Fruit fly (Drosophila melanogaster) whole organism, wandering third instar larva: ENCODE measurements around the gene FER.

Experiments used
- Abd-B ChIP-seq: fragments of >200 bp; optimal IDR thresholded peaks from 2 replicates; lab custom pipeline; 2017; ENCODE audit warnings: missing biosample characterization, missing genetic modification characterization
- CG32264 ChIP-seq: fragments of 200-800 bp; sonication (Bioruptor generic); optimal IDR thresholded peaks from 2 replicates; lab custom pipeline; 2016; ENCODE audit warnings: missing biosample characterization, missing genetic modification characterization
- CG9705 ChIP-seq: fragments of 200-800 bp; sonication (Bioruptor generic); optimal IDR thresholded peaks from 2 replicates; lab custom pipeline; 2018; ENCODE audit warnings: missing biosample characterization, mild to moderate bottlenecking, missing genetic modification characterization
- CrebA ChIP-seq: fragments of 200-800 bp; sonication (Bioruptor generic); optimal IDR thresholded peaks from 2 replicates; lab custom pipeline; 2016; ENCODE audit warnings: missing biosample characterization, mild to moderate bottlenecking, missing genetic modification characterization, borderline replicate concordance
- Dfd ChIP-seq: fragments of >200 bp; optimal IDR thresholded peaks from 2 replicates; lab custom pipeline; 2017; ENCODE audit warnings: missing biosample characterization, missing genetic modification characterization
- Dif ChIP-seq: fragments of 200-275, 200-300 bp; sonication (Bioruptor generic); optimal IDR thresholded peaks from 2 replicates; lab custom pipeline; 2018; ENCODE audit warnings: missing biosample characterization, missing genetic modification characterization; ENCODE audit not compliant: partially characterized antibody
- GATAd ChIP-seq: sonication (Bioruptor generic); optimal IDR thresholded peaks from 2 replicates; lab custom pipeline; 2016; ENCODE audit warnings: missing biosample characterization, missing genetic modification characterization
- HLH106 ChIP-seq: fragments of 200-800 bp; optimal IDR thresholded peaks from 3 replicates; lab custom pipeline; 2019; ENCODE audit warnings: missing biosample characterization, mild to moderate bottlenecking, missing genetic modification characterization, moderate library complexity
- Hnf4 ChIP-seq: fragments of 200-800 bp; sonication (Bioruptor generic); optimal IDR thresholded peaks from 2 replicates; lab custom pipeline; 2016; ENCODE audit warnings: missing biosample characterization, mild to moderate bottlenecking, missing genetic modification characterization
- Hr78 ChIP-seq: fragments of >200 bp; optimal IDR thresholded peaks from 2 replicates; lab custom pipeline; 2017; ENCODE audit warnings: missing biosample characterization, missing genetic modification characterization
- Hr83 ChIP-seq: fragments of 200-300 bp; sonication (Bioruptor generic); optimal IDR thresholded peaks from 2 replicates; lab custom pipeline; 2016; ENCODE audit warnings: missing biosample characterization, mild to moderate bottlenecking, missing genetic modification characterization, moderate library complexity; ENCODE audit not compliant: poor library complexity, severe bottlenecking
- Jra ChIP-seq: sonication (Bioruptor generic); optimal IDR thresholded peaks from 2 replicates; lab custom pipeline; 2016; ENCODE audit warnings: missing biosample characterization, missing genetic modification characterization
- Mio ChIP-seq: sonication (Bioruptor generic); optimal IDR thresholded peaks from 2 replicates; lab custom pipeline; 2016; ENCODE audit warnings: missing biosample characterization, missing genetic modification characterization
- Myc ChIP-seq: fragments of >200 bp; optimal IDR thresholded peaks from 2 replicates; lab custom pipeline; 2017
- N ChIP-seq: fragments of >200 bp; optimal IDR thresholded peaks from 2 replicates; lab custom pipeline; 2018; ENCODE audit warnings: missing biosample characterization, missing external identifiers, missing genetic modification characterization
- OdsH ChIP-seq: fragments of 200-800 bp; sonication (Bioruptor generic); optimal IDR thresholded peaks from 2 replicates; lab custom pipeline; 2016; ENCODE audit warnings: missing biosample characterization, mild to moderate bottlenecking, missing genetic modification characterization
- Rel ChIP-seq, 2 experiments: fragments of 200-800 bp; sonication (Bioruptor generic) in 1 of 2; optimal IDR thresholded peaks; 2 replicates in 1 of 2; 3 replicates in 1 of 2; lab custom pipeline; 2016 to 2019; ENCODE audit warnings: mild to moderate bottlenecking in 2 of 2, missing biosample characterization in 2 of 2, missing genetic modification characterization in 2 of 2, moderate library complexity in 1 of 2
- Sp1 ChIP-seq: fragments of 200-800 bp; sonication (Bioruptor generic); optimal IDR thresholded peaks from 3 replicates; lab custom pipeline; 2019; ENCODE audit warnings: missing biosample characterization, mild to moderate bottlenecking, missing genetic modification characterization, moderate library complexity
- Vsx2 ChIP-seq: fragments of 200-300, 225-300 bp; sonication (Bioruptor generic); optimal IDR thresholded peaks from 2 replicates; lab custom pipeline; 2018; ENCODE audit warnings: missing biosample characterization, missing genetic modification characterization; ENCODE audit not compliant: partially characterized antibody
- br ChIP-seq: fragments of 200-800 bp; sonication (Bioruptor generic); optimal IDR thresholded peaks from 2 replicates; lab custom pipeline; 2016; ENCODE audit warnings: missing biosample characterization, missing genetic modification characterization
- brk ChIP-seq: fragments of 200-800 bp; sonication (Bioruptor generic); optimal IDR thresholded peaks from 2 replicates; lab custom pipeline; 2016; ENCODE audit warnings: missing biosample characterization, mild to moderate bottlenecking, missing genetic modification characterization
- dl ChIP-seq, 2 experiments: fragments of 175-275, 200-275 bp in 1 of 2; fragments of 200-275 bp in 1 of 2; sonication (Bioruptor generic); optimal IDR thresholded peaks; lab custom pipeline; 2018; ENCODE audit warnings: mild to moderate bottlenecking in 2 of 2, missing biosample characterization in 2 of 2, missing genetic modification characterization in 2 of 2, moderate library complexity in 2 of 2; ENCODE audit not compliant: partially characterized antibody in 2 of 2, insufficient read depth in 1 of 2
- dmrt93B ChIP-seq: fragments of 200-800 bp; sonication (Bioruptor generic); optimal IDR thresholded peaks from 2 replicates; lab custom pipeline; 2018; ENCODE audit warnings: missing biosample characterization, mild to moderate bottlenecking, missing genetic modification characterization
- dsf ChIP-seq: sonication (Bioruptor generic); optimal IDR thresholded peaks from 2 replicates; lab custom pipeline; 2016; ENCODE audit warnings: missing biosample characterization, missing genetic modification characterization, borderline replicate concordance
- ey ChIP-seq: fragments of 200-800 bp; sonication (Bioruptor generic); optimal IDR thresholded peaks from 2 replicates; lab custom pipeline; 2016; ENCODE audit warnings: missing biosample characterization, missing genetic modification characterization
- foxo ChIP-seq, 2 experiments: fragments of 200-800 bp; sonication (Bioruptor generic); optimal IDR thresholded peaks; 2 replicates in 1 of 2; 3 replicates in 1 of 2; lab custom pipeline; 2016 to 2017; ENCODE audit warnings: missing biosample characterization in 2 of 2, missing genetic modification characterization in 2 of 2
- fru ChIP-seq: fragments of 200-800 bp; sonication (Bioruptor generic); optimal IDR thresholded peaks from 3 replicates; lab custom pipeline; 2016; ENCODE audit warnings: missing biosample characterization, mild to moderate bottlenecking, missing genetic modification characterization
- h ChIP-seq: fragments of 200-800 bp; sonication (Bioruptor generic); optimal IDR thresholded peaks from 3 replicates; lab custom pipeline; 2016; ENCODE audit warnings: missing biosample characterization, mild to moderate bottlenecking, missing genetic modification characterization
- jim ChIP-seq: fragments of 175-275, 200-325 bp; sonication (Bioruptor generic); optimal IDR thresholded peaks from 2 replicates; lab custom pipeline; 2016; ENCODE audit warnings: missing biosample characterization, mild to moderate bottlenecking, missing genetic modification characterization
- lola ChIP-seq: fragments of >200 bp; optimal IDR thresholded peaks from 2 replicates; lab custom pipeline; 2017; ENCODE audit warnings: missing biosample characterization, missing genetic modification characterization
- pan ChIP-seq: fragments of >200 bp; optimal IDR thresholded peaks from 2 replicates; lab custom pipeline; 2017
- psq ChIP-seq: fragments of 200-800 bp; sonication (Bioruptor generic); optimal IDR thresholded peaks from 3 replicates; lab custom pipeline; 2017; ENCODE audit warnings: missing biosample characterization, mild to moderate bottlenecking, missing genetic modification characterization, moderate library complexity
- rgr ChIP-seq: fragments of 200-800 bp; sonication (Bioruptor generic); optimal IDR thresholded peaks from 3 replicates; lab custom pipeline; 2016; ENCODE audit warnings: missing biosample characterization, mild to moderate bottlenecking, missing genetic modification characterization
- sage ChIP-seq: fragments of 200-800 bp; sonication (Bioruptor generic); optimal IDR thresholded peaks from 2 replicates; lab custom pipeline; 2016; ENCODE audit warnings: missing biosample characterization, mild to moderate bottlenecking, missing genetic modification characterization
- sv ChIP-seq: fragments of 200-800 bp; sonication (Bioruptor generic); optimal IDR thresholded peaks from 3 replicates; lab custom pipeline; 2016; ENCODE audit warnings: missing biosample characterization, missing genetic modification characterization
- tai ChIP-seq: sonication (Bioruptor generic); optimal IDR thresholded peaks from 2 replicates; lab custom pipeline; 2016; ENCODE audit warnings: missing biosample characterization, missing genetic modification characterization
- usp ChIP-seq: fragments of >200 bp; optimal IDR thresholded peaks from 2 replicates; lab custom pipeline; 2017; ENCODE audit warnings: missing biosample characterization, missing genetic modification characterization
- woc ChIP-seq: sonication (Bioruptor generic); optimal IDR thresholded peaks from 2 replicates; lab custom pipeline; 2016; ENCODE audit warnings: missing biosample characterization, mild to moderate bottlenecking, missing genetic modification characterization

FER gene

dm6 chr3R:9401127-9401603 lies 6.8 kb upstream of the FER start, which contains the start of the genes RpL34b and CG8132:
TSS of gene RpL34b (minus strand) at chr3R:9401226.
TSS of gene CG8132 (plus strand) at chr3R:9401495.
- TF ChIP-seq Myc (lab: Kevin White, UChicago) (peak; percentile 83), br (GFP tag; lab: Kevin White, UChicago) (peak; percentile 96), N (GFP tag; lab: Kevin White, UChicago) (no peak), GATAd (GFP tag; lab: Kevin White, UChicago) (peak; percentile 91), Mio (GFP tag; lab: Kevin White, UChicago) (peak; percentile 87), fru (GFP tag; lab: Kevin White, UChicago) (peak; percentile 95), CG9705 (peak; percentile 97), sage (no peak), ey (GFP tag; lab: Kevin White, UChicago) (peak; percentile 93), Dfd (no peak), Jra (GFP tag; lab: Kevin White, UChicago) (peak; percentile 96), dl (GFP tag; optimal IDR thresholded peaks at IDR 0.05; lab: Kevin White, UChicago; ENCODE audit: insufficient read depth in 1 of 2, partially characterized antibody in 2 of 2) (no peak), sv (GFP tag; lab: Kevin White, UChicago) (peak; percentile 97), psq (GFP tag; lab: Kevin White, UChicago) (peak; percentile 88), HLH106 (tag; lab: Kevin White, UChicago) (peak; percentile 97), tai (GFP tag; lab: Kevin White, UChicago) (no peak), Dif (GFP tag; lab: Kevin White, UChicago) (peak; percentile 17), Rel (GFP tag; optimal IDR thresholded peaks at IDR 0.05; lab: Kevin White, UChicago) (peak; percentile 73), Rel (tag; optimal IDR thresholded peaks at IDR 0.05; lab: Kevin White, UChicago) (peak; percentile 84), lola (no peak), jim (GFP tag; lab: Kevin White, UChicago) (peak; percentile 85), foxo (GFP tag; optimal IDR thresholded peaks at IDR 0.05; lab: Kevin White, UChicago) (peak; percentile 27 to 98), Hr83 (GFP tag; lab: Kevin White, UChicago) (peak; percentile 96), woc (GFP tag; lab: Kevin White, UChicago) (peak; percentile 86), Hnf4 (GFP tag; lab: Kevin White, UChicago) (peak; percentile 97), Hr78 (GFP tag; lab: Kevin White, UChicago) (no peak), rgr (GFP tag; lab: Kevin White, UChicago) (peak; percentile 96), CG32264 (GFP tag; lab: Kevin White, UChicago) (peak; percentile 73), Sp1 (GFP tag; lab: Kevin White, UChicago) (peak; percentile 96), pan (lab: Kevin White, UChicago) (no peak), h (GFP tag; lab: Kevin White, UChicago) (peak; percentile 98), Vsx2 (no peak), usp (GFP tag; lab: Kevin White, UChicago) (no peak), Abd-B (GFP tag; lab: Kevin White, UChicago) (no peak), dmrt93B (peak; percentile 96), OdsH (GFP tag; lab: Kevin White, UChicago) (peak; percentile 93), brk (GFP tag; lab: Kevin White, UChicago) (no peak), CrebA (no peak), dsf (GFP tag; lab: Kevin White, UChicago) (peak; percentile 90)
- TF ChIP-seq, all 38 proteins: peak for 25

dm6 chr3R:9399951-9400392 lies 5.6 kb upstream of the FER start, which contains the start of gene CG34117:
TSS of gene CG34117 (minus strand) at chr3R:9400053.
- TF ChIP-seq sage: peak; percentile 65
- no peak for TF ChIP-seq GATAd (GFP tag; lab: Kevin White, UChicago)
- peak; percentile 75 for TF ChIP-seq Hr83 (GFP tag; lab: Kevin White, UChicago)
- TF ChIP-seq Hnf4 (GFP tag; lab: Kevin White, UChicago): peak; percentile 86
- no peak for TF ChIP-seq dl (GFP tag; optimal IDR thresholded peaks at IDR 0.05; lab: Kevin White, UChicago; ENCODE audit: insufficient read depth in 1 of 2, partially characterized antibody in 2 of 2)
- no peak for TF ChIP-seq Dif (GFP tag; lab: Kevin White, UChicago)
- TF ChIP-seq sv (GFP tag; lab: Kevin White, UChicago): peak; percentile 73
- no peak for TF ChIP-seq CG32264 (GFP tag; lab: Kevin White, UChicago)
- no peak for TF ChIP-seq pan (lab: Kevin White, UChicago)
- TF ChIP-seq Mio (GFP tag; lab: Kevin White, UChicago): no peak
- TF ChIP-seq CG9705: peak; percentile 55
- peak; percentile 81 for TF ChIP-seq h (GFP tag; lab: Kevin White, UChicago)
- TF ChIP-seq Hr78 (GFP tag; lab: Kevin White, UChicago): no peak
- TF ChIP-seq tai (GFP tag; lab: Kevin White, UChicago): no peak
- peak; percentile 11 for TF ChIP-seq jim (GFP tag; lab: Kevin White, UChicago)
- peak; percentile 76 for TF ChIP-seq HLH106 (tag; lab: Kevin White, UChicago)
- no peak for TF ChIP-seq lola
- TF ChIP-seq OdsH (GFP tag; lab: Kevin White, UChicago): peak; percentile 78
- TF ChIP-seq Rel (GFP tag; optimal IDR thresholded peaks at IDR 0.05; lab: Kevin White, UChicago): no peak
- TF ChIP-seq Rel (tag; optimal IDR thresholded peaks at IDR 0.05; lab: Kevin White, UChicago): peak; percentile 68
- peak; percentile 87 for TF ChIP-seq rgr (GFP tag; lab: Kevin White, UChicago)
- no peak for TF ChIP-seq Abd-B (GFP tag; lab: Kevin White, UChicago)
- TF ChIP-seq foxo (GFP tag; optimal IDR thresholded peaks at IDR 0.05; lab: Kevin White, UChicago): peak in 1 of 2 experiments; percentile 89
- TF ChIP-seq Sp1 (GFP tag; lab: Kevin White, UChicago): peak; percentile 75
- peak; percentile 57 for TF ChIP-seq dsf (GFP tag; lab: Kevin White, UChicago)
- TF ChIP-seq psq (GFP tag; lab: Kevin White, UChicago): peak; percentile 72
- TF ChIP-seq Jra (GFP tag; lab: Kevin White, UChicago): peak; percentile 70
- TF ChIP-seq brk (GFP tag; lab: Kevin White, UChicago): no peak
- peak; percentile 76 for TF ChIP-seq woc (GFP tag; lab: Kevin White, UChicago)
- TF ChIP-seq br (GFP tag; lab: Kevin White, UChicago): peak; percentile 47
- TF ChIP-seq Myc (lab: Kevin White, UChicago): no peak
- peak; percentile 69 for TF ChIP-seq fru (GFP tag; lab: Kevin White, UChicago)
- no peak for TF ChIP-seq Dfd
- no peak for TF ChIP-seq N (GFP tag; lab: Kevin White, UChicago)
- TF ChIP-seq dmrt93B: peak; percentile 45
- peak; percentile 75 for TF ChIP-seq ey (GFP tag; lab: Kevin White, UChicago)
- no peak for TF ChIP-seq CrebA
- no peak for TF ChIP-seq usp (GFP tag; lab: Kevin White, UChicago)
- TF ChIP-seq Vsx2: no peak
